Worm (Caenorhabditis elegans) whole organism, midembryonic: ENCODE data around the gene sam-10.

Source experiments
- flt-1 ChIP-seq: fragments of 200-800 bp; sonication (Bioruptor generic); IDR thresholded peaks from 2 replicates; pipeline ENCODE4 v1.3.6; 2022; ENCODE audit warnings: missing genetic modification characterization, missing compliant biosample characterization
- klf-2 ChIP-seq: fragments of 200-800 bp; sonication (Bioruptor generic); conservative IDR thresholded peaks from 2 replicates; pipeline ENCODE4 v1.3.6; 2022; ENCODE audit warnings: missing genetic modification reagents, missing genetic modification characterization, missing compliant biosample characterization
- ref-1 ChIP-seq: fragments of 200-800 bp; sonication (Bioruptor generic); conservative IDR thresholded peaks from 2 replicates; pipeline ENCODE4 v1.3.6; 2022; ENCODE audit warnings: missing genetic modification reagents, missing genetic modification characterization, missing compliant biosample characterization
- ztf-23 ChIP-seq: fragments of 200-800 bp; sonication (Bioruptor generic); IDR thresholded peaks from 2 replicates; pipeline ENCODE4 v1.3.6; 2022; ENCODE audit warnings: missing genetic modification reagents, missing genetic modification characterization, missing compliant biosample characterization

DNA sequence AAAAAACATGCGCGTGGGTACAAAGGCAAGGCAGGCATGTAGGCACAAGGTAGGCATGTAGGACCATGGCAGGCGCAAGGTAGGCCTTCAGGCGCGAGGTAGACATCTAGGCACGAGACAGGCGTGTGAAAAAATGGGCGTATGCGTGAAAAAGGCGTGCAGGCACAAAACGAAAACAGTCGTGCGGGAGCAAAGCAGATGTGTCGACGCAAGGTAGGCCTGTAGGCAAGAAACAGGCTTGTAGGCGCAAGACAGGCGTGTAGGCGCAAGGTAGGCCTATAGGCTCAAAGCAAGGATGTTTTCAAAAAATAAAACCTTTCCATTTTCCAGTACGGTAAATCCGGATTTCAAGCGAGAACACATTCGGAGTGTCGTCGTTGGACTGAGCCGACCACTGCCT lies 51.6 kb downstream of the sam-10 start:
- TF ChIP-seq klf-2 (GFP tag; lab: Robert Waterston, UW) = no peak
- TF ChIP-seq ref-1 = no peak
- no peak for TF ChIP-seq flt-1 (GFP tag; lab: Robert Waterston, UW)
- no peak for TF ChIP-seq ztf-23 (GFP tag; lab: Robert Waterston, UW)
